Worm (Caenorhabditis elegans): ENCODE measurements around the gene C02B8.1.

Gene C02B8.1

ce11 chrX:8150621-8151020 lies 3.1 kb downstream of the C02B8.1 start, which contains the start of gene F22F1.2:
Gene F22F1.2 (minus strand): TSS chrX:8150721.
- TF ChIP-seq ama-1 (optimal IDR thresholded peaks at IDR 0.05) (no peak), flt-1 (GFP tag; IDR thresholded peaks at IDR 0.05) (no peak), sea-1 (GFP tag; conservative IDR thresholded peaks at IDR 0.05) (no peak), B0310.2 (tag; optimal IDR thresholded peaks at IDR 0.05) (no peak), scrt-1 (GFP tag; IDR thresholded peaks at IDR 0.05) (no peak), hmg-4 (GFP tag; optimal IDR thresholded peaks at IDR 0.05) (no peak), hmbx-1 (tag; optimal IDR thresholded peaks at IDR 0.05) (no peak), aly-1 (tag; optimal IDR thresholded peaks at IDR 0.05) (no peak), ets-7 (tag; optimal IDR thresholded peaks at IDR 0.05) (no peak), tbx-37 (GFP tag; conservative IDR thresholded peaks at IDR 0.05) (no peak), F13C5.2 (tag; optimal IDR thresholded peaks at IDR 0.05) (no peak), ceh-13 (GFP tag; optimal IDR thresholded peaks at IDR 0.05) (no peak), hnd-1 (tag; optimal IDR thresholded peaks at IDR 0.05) (no peak), ceh-36 (tag; optimal IDR thresholded peaks at IDR 0.05) (no peak), tbx-11 (GFP tag; IDR thresholded peaks at IDR 0.05) (no peak), tra-4 (tag; optimal IDR thresholded peaks at IDR 0.05) (no peak), pes-1 (GFP tag; IDR thresholded peaks at IDR 0.05) (no peak)

- TF ChIP-seq ceh-13 (GFP tag; optimal IDR thresholded peaks at IDR 0.05), result no peak
- TF ChIP-seq sea-1 (GFP tag; conservative IDR thresholded peaks at IDR 0.05), result no peak
- TF ChIP-seq hmg-4 (GFP tag; optimal IDR thresholded peaks at IDR 0.05), result peak; percentile 43
Observed at ce11 chrX:8151409-8151808, 3.9 kb downstream of the C02B8.1 start.

- peak; percentile 61 for TF ChIP-seq scrt-1 (GFP tag; IDR thresholded peaks at IDR 0.05)
- peak; percentile 79 for TF ChIP-seq tbx-37 (GFP tag; conservative IDR thresholded peaks at IDR 0.05)
- TF ChIP-seq pes-1 (GFP tag; IDR thresholded peaks at IDR 0.05), result peak; percentile 81
- peak; percentile 58 for TF ChIP-seq tbx-11 (GFP tag; IDR thresholded peaks at IDR 0.05)
- TF ChIP-seq flt-1 (GFP tag; IDR thresholded peaks at IDR 0.05), result peak; percentile 83
Observed at ce11 chrX:8155447-8155877, 8.0 kb downstream of the C02B8.1 start.

ce11 chrX:8155969-8156368 lies 8.5 kb downstream of the C02B8.1 start:
- no peak for TF ChIP-seq aly-1 (tag; optimal IDR thresholded peaks at IDR 0.05)
- TF ChIP-seq ets-7 (tag; optimal IDR thresholded peaks at IDR 0.05), result peak; percentile 46
- TF ChIP-seq B0310.2 (tag; optimal IDR thresholded peaks at IDR 0.05), result peak; percentile 87
- TF ChIP-seq ceh-36 (tag; optimal IDR thresholded peaks at IDR 0.05), result peak; percentile 93
- peak; percentile 97 for TF ChIP-seq scrt-1 (GFP tag; IDR thresholded peaks at IDR 0.05)
- peak; percentile 96 for TF ChIP-seq flt-1 (GFP tag; IDR thresholded peaks at IDR 0.05)
- TF ChIP-seq tbx-11 (GFP tag; IDR thresholded peaks at IDR 0.05), result peak; percentile 91
- peak; percentile 98 for TF ChIP-seq pes-1 (GFP tag; IDR thresholded peaks at IDR 0.05)
- TF ChIP-seq sea-1 (GFP tag; conservative IDR thresholded peaks at IDR 0.05), result peak; percentile 99
- TF ChIP-seq ceh-13 (GFP tag; optimal IDR thresholded peaks at IDR 0.05), result peak; percentile 83
- peak; percentile 71 for TF ChIP-seq hmbx-1 (tag; optimal IDR thresholded peaks at IDR 0.05)
- TF ChIP-seq hmg-4 (GFP tag; optimal IDR thresholded peaks at IDR 0.05), result peak; percentile 97
- no peak for TF ChIP-seq ama-1 (optimal IDR thresholded peaks at IDR 0.05)
- peak; percentile 94 for TF ChIP-seq tbx-37 (GFP tag; conservative IDR thresholded peaks at IDR 0.05)
- TF ChIP-seq hnd-1 (tag; optimal IDR thresholded peaks at IDR 0.05), result peak; percentile 46
- peak; percentile 78 for TF ChIP-seq F13C5.2 (tag; optimal IDR thresholded peaks at IDR 0.05)
- TF ChIP-seq tra-4 (tag; optimal IDR thresholded peaks at IDR 0.05), result peak; percentile 68

- no peak for TF ChIP-seq F13C5.2 (tag; optimal IDR thresholded peaks at IDR 0.05)
- no peak for TF ChIP-seq ceh-13 (GFP tag; optimal IDR thresholded peaks at IDR 0.05)
- no peak for TF ChIP-seq tra-4 (tag; optimal IDR thresholded peaks at IDR 0.05)
- TF ChIP-seq tbx-37 (GFP tag; conservative IDR thresholded peaks at IDR 0.05), result 0 out of 2 replicates have a peak, but pooled peaks have one; percentile 21
- 0 out of 2 replicates have a peak, but pooled peaks have one; percentile 37 for TF ChIP-seq flt-1 (GFP tag; IDR thresholded peaks at IDR 0.05)
- TF ChIP-seq hnd-1 (tag; optimal IDR thresholded peaks at IDR 0.05), result no peak
- no peak for TF ChIP-seq ceh-36 (tag; optimal IDR thresholded peaks at IDR 0.05)
- no peak for TF ChIP-seq scrt-1 (GFP tag; IDR thresholded peaks at IDR 0.05)
- 0 out of 2 replicates have a peak, but pooled peaks have one; percentile 30 for TF ChIP-seq pes-1 (GFP tag; IDR thresholded peaks at IDR 0.05)
- TF ChIP-seq sea-1 (GFP tag; conservative IDR thresholded peaks at IDR 0.05), result peak; percentile 45
- 0 out of 2 replicates have a peak, but pooled peaks have one; percentile 27 for TF ChIP-seq tbx-11 (GFP tag; IDR thresholded peaks at IDR 0.05)
Observed at ce11 chrX:8156502-8156901, 9.0 kb downstream of the C02B8.1 start.

- no peak for TF ChIP-seq tra-4 (tag; optimal IDR thresholded peaks at IDR 0.05)
- no peak for TF ChIP-seq tbx-37 (GFP tag; conservative IDR thresholded peaks at IDR 0.05)
- TF ChIP-seq sea-1 (GFP tag; conservative IDR thresholded peaks at IDR 0.05), result peak; percentile 65; the same call in 1 of the 2 replicates
- TF ChIP-seq tbx-11 (GFP tag; IDR thresholded peaks at IDR 0.05), result no peak
- TF ChIP-seq B0310.2 (tag; optimal IDR thresholded peaks at IDR 0.05), result no peak
- peak; percentile 73 for TF ChIP-seq hmg-4 (GFP tag; optimal IDR thresholded peaks at IDR 0.05)
- peak; percentile 59; the same call in 1 of the 2 replicates for TF ChIP-seq flt-1 (GFP tag; IDR thresholded peaks at IDR 0.05)
- TF ChIP-seq pes-1 (GFP tag; IDR thresholded peaks at IDR 0.05), result peak; percentile 31; the same call in 1 of the 2 replicates
Observed at ce11 chrX:8157132-8157531, 9.6 kb downstream of the C02B8.1 start.

ce11 chrX:8158975-8159813 lies 11.7 kb downstream of the C02B8.1 start, which contains the start of gene hil-3:
Gene hil-3 (plus strand): TSS chrX:8159169.
- 0 out of 2 replicates have a peak, but pooled peaks have one; percentile 37 for TF ChIP-seq tbx-11 (GFP tag; IDR thresholded peaks at IDR 0.05)
- peak; percentile 81 for TF ChIP-seq sea-1 (GFP tag; conservative IDR thresholded peaks at IDR 0.05)
- TF ChIP-seq ama-1 (optimal IDR thresholded peaks at IDR 0.05), result peak; percentile 97
- 0 out of 2 replicates have a peak, but pooled peaks have one; percentile 19 for TF ChIP-seq tbx-37 (GFP tag; conservative IDR thresholded peaks at IDR 0.05)
- TF ChIP-seq B0310.2 (tag; optimal IDR thresholded peaks at IDR 0.05), result peak; percentile 69
- TF ChIP-seq tra-4 (tag; optimal IDR thresholded peaks at IDR 0.05), result no peak
- TF ChIP-seq hnd-1 (tag; optimal IDR thresholded peaks at IDR 0.05), result no peak
- TF ChIP-seq ets-7 (tag; optimal IDR thresholded peaks at IDR 0.05), result no peak
- peak; percentile 55 for TF ChIP-seq ceh-36 (tag; optimal IDR thresholded peaks at IDR 0.05)
- TF ChIP-seq pes-1 (GFP tag; IDR thresholded peaks at IDR 0.05), result peak; percentile 42; the same call in 1 of the 2 replicates
- TF ChIP-seq ceh-13 (GFP tag; optimal IDR thresholded peaks at IDR 0.05), result no peak
- 0 out of 2 replicates have a peak, but pooled peaks have one; percentile 14 for TF ChIP-seq scrt-1 (GFP tag; IDR thresholded peaks at IDR 0.05)
- TF ChIP-seq aly-1 (tag; optimal IDR thresholded peaks at IDR 0.05), result peak; percentile 21
- peak; percentile 54 for TF ChIP-seq hmg-4 (GFP tag; optimal IDR thresholded peaks at IDR 0.05)
- no peak for TF ChIP-seq hmbx-1 (tag; optimal IDR thresholded peaks at IDR 0.05)
- peak; percentile 3 for TF ChIP-seq F13C5.2 (tag; optimal IDR thresholded peaks at IDR 0.05)
- TF ChIP-seq flt-1 (GFP tag; IDR thresholded peaks at IDR 0.05), result no peak
